Fruit fly (Drosophila melanogaster) whole organism, embryonic: ENCODE results near the gene Taf8.

Experiments
- B-H1 ChIP-seq: fragments of 200-800 bp; sonication (Bioruptor generic); IDR thresholded peaks from 3 replicates; pipeline ENCODE4 v1.3.6; 2022; ENCODE audit warnings: missing biosample characterization, missing genetic modification characterization
- Bdp1 ChIP-seq: fragments of 200-800 bp; sonication (Bioruptor generic); optimal IDR thresholded peaks from 3 replicates; lab custom pipeline; 2016; ENCODE audit warnings: missing biosample characterization, missing genetic modification characterization
- Blimp-1 ChIP-seq: fragments of 200-800 bp; sonication (Bioruptor generic); optimal IDR thresholded peaks from 3 replicates; lab custom pipeline; 2018; ENCODE audit warnings: missing biosample characterization, missing genetic modification characterization, mild to moderate bottlenecking, moderate library complexity, missing genetic modification reagents
- CG10321 ChIP-seq: fragments of 200-800 bp; sonication (Bioruptor generic); IDR thresholded peaks from 2 replicates; pipeline ENCODE4 v1.3.6; 2022; ENCODE audit warnings: missing biosample characterization, missing genetic modification characterization
- CG10366 ChIP-seq: fragments of 200-800 bp; sonication (Bioruptor generic); IDR thresholded peaks from 2 replicates; pipeline ENCODE4 v1.3.6; 2022; ENCODE audit warnings: missing biosample characterization, missing genetic modification characterization
- CG10462 ChIP-seq: fragments of 200-800 bp; sonication (Bioruptor generic); optimal IDR thresholded peaks from 2 replicates; lab custom pipeline; 2016; ENCODE audit warnings: missing biosample characterization, missing genetic modification characterization
- CG11560 ChIP-seq: fragments of 200-800 bp; sonication (Bioruptor generic); IDR thresholded peaks from 3 replicates; pipeline ENCODE4 v1.3.6; 2022; ENCODE audit warnings: missing biosample characterization, missing genetic modification characterization
- CG12071 ChIP-seq: fragments of 200-800 bp; sonication (Bioruptor generic); optimal IDR thresholded peaks from 3 replicates; lab custom pipeline; 2018; ENCODE audit warnings: missing biosample characterization, mild to moderate bottlenecking, missing genetic modification characterization
- CG12236 ChIP-seq: fragments of 200-800 bp; sonication (Bioruptor generic); optimal IDR thresholded peaks from 2 replicates; lab custom pipeline; 2016; ENCODE audit warnings: missing biosample characterization, missing genetic modification characterization
- CG12769 ChIP-seq: fragments of 200-800 bp; sonication (Bioruptor generic); optimal IDR thresholded peaks from 2 replicates; lab custom pipeline; 2019; ENCODE audit warnings: missing biosample characterization, mild to moderate bottlenecking, missing genetic modification characterization, moderate library complexity
- CG13424 ChIP-seq: fragments of 200-800 bp; sonication (Bioruptor generic); optimal IDR thresholded peaks from 2 replicates; lab custom pipeline; 2019; ENCODE audit warnings: missing biosample characterization, mild to moderate bottlenecking, missing genetic modification characterization, moderate library complexity
- CG17829 ChIP-seq: fragments of 200-800 bp; optimal IDR thresholded peaks from 2 replicates; lab custom pipeline; 2019; ENCODE audit warnings: missing biosample characterization, mild to moderate bottlenecking, missing genetic modification characterization, moderate library complexity
- CG1792 ChIP-seq: fragments of 200-800 bp; sonication (Bioruptor generic); optimal IDR thresholded peaks from 2 replicates; lab custom pipeline; 2016; ENCODE audit warnings: missing biosample characterization, missing genetic modification characterization
- CG2889 ChIP-seq: fragments of 200-800 bp; sonication (Bioruptor generic); IDR thresholded peaks from 3 replicates; pipeline ENCODE4 v1.3.6; 2022; ENCODE audit warnings: missing biosample characterization, missing genetic modification characterization
- CG31441 ChIP-seq: fragments of 200-800 bp; sonication (Bioruptor generic); IDR thresholded peaks from 2 replicates; pipeline ENCODE4 v1.3.6; 2022; ENCODE audit warnings: missing biosample characterization, missing genetic modification characterization
- CG34224 ChIP-seq: fragments of 200-800 bp; sonication (Bioruptor generic); IDR thresholded peaks from 3 replicates; pipeline ENCODE4 v1.3.6; 2022; ENCODE audit warnings: missing biosample characterization, missing genetic modification characterization; ENCODE audit not compliant: partially characterized antibody
- CG4820 ChIP-seq: fragments of 200-800 bp; sonication (Bioruptor generic); optimal IDR thresholded peaks from 3 replicates; lab custom pipeline; 2016; ENCODE audit warnings: missing biosample characterization, missing genetic modification characterization
- CG6654 ChIP-seq: fragments of 200-800 bp; sonication (Bioruptor generic); optimal IDR thresholded peaks from 2 replicates; lab custom pipeline; 2017; ENCODE audit warnings: missing biosample characterization, mild to moderate bottlenecking, missing genetic modification characterization
- CG6683 ChIP-seq: fragments of 200-800 bp; sonication (Bioruptor generic); optimal IDR thresholded peaks from 2 replicates; lab custom pipeline; 2017; ENCODE audit warnings: missing biosample characterization, mild to moderate bottlenecking, missing genetic modification characterization, missing genetic modification reagents
- CG9817 ChIP-seq: fragments of 200-800 bp; sonication (Bioruptor generic); optimal IDR thresholded peaks from 2 replicates; lab custom pipeline; 2018; ENCODE audit warnings: missing biosample characterization, mild to moderate bottlenecking, missing genetic modification characterization, moderate library complexity
- D ChIP-seq, 2 experiments: fragments of 200-800 bp in 1 of 2; fragments of >200 bp in 1 of 2; sonication (Bioruptor generic) in 1 of 2; optimal IDR thresholded peaks; 2 replicates in 1 of 2; 3 replicates in 1 of 2; lab custom pipeline; 2017; ENCODE audit warnings: mild to moderate bottlenecking in 1 of 2, missing biosample characterization in 1 of 2, missing genetic modification characterization in 1 of 2, missing genetic modification reagents in 1 of 2
- D19A ChIP-seq: fragments of 200-800 bp; optimal IDR thresholded peaks from 3 replicates; lab custom pipeline; 2019; ENCODE audit warnings: missing biosample characterization, mild to moderate bottlenecking, missing genetic modification characterization, moderate library complexity
- Dad ChIP-seq: fragments of 200-800 bp; sonication (Bioruptor generic); optimal IDR thresholded peaks from 3 replicates; lab custom pipeline; 2016; ENCODE audit warnings: missing biosample characterization, missing genetic modification characterization
- E2f1 ChIP-seq: fragments of 200-800 bp; sonication (Bioruptor generic); IDR thresholded peaks from 2 replicates; pipeline ENCODE4 v1.3.6; 2022; ENCODE audit warnings: missing biosample characterization, missing genetic modification characterization
- HHEX ChIP-seq: fragments of 200-800 bp; sonication (Bioruptor generic); optimal IDR thresholded peaks from 3 replicates; lab custom pipeline; 2017; ENCODE audit warnings: missing biosample characterization, mild to moderate bottlenecking, missing genetic modification characterization, missing genetic modification reagents
- Myb ChIP-seq: fragments of 200-800 bp; sonication (Bioruptor generic); optimal IDR thresholded peaks from 2 replicates; lab custom pipeline; 2016; ENCODE audit warnings: missing biosample characterization, missing genetic modification characterization
- Nf-YB ChIP-seq: fragments of 200-800 bp; sonication (Bioruptor generic); optimal IDR thresholded peaks from 3 replicates; lab custom pipeline; 2019; ENCODE audit warnings: missing biosample characterization, mild to moderate bottlenecking, missing genetic modification characterization, moderate library complexity
- Taf1 ChIP-seq: fragments of 200-800 bp; sonication (Bioruptor generic); IDR thresholded peaks from 2 replicates; pipeline ENCODE4 v1.3.6; 2022; ENCODE audit warnings: missing biosample characterization, missing genetic modification characterization
- abd-A ChIP-seq: fragments of 200-800 bp; sonication (Bioruptor generic); optimal IDR thresholded peaks from 3 replicates; lab custom pipeline; 2019; ENCODE audit warnings: missing biosample characterization, mild to moderate bottlenecking, missing genetic modification characterization, moderate library complexity
- amos ChIP-seq: fragments of 200-800 bp; sonication (Bioruptor generic); IDR thresholded peaks from 2 replicates; pipeline ENCODE4 v1.3.6; 2022; ENCODE audit warnings: missing biosample characterization, missing genetic modification characterization; ENCODE audit not compliant: partially characterized antibody
- aop ChIP-seq: fragments of 200-800 bp; sonication (Bioruptor generic); IDR thresholded peaks from 2 replicates; pipeline ENCODE4 v1.3.6; 2022; ENCODE audit warnings: missing biosample characterization, missing genetic modification characterization
- bab2 ChIP-seq: fragments of 200-800 bp; sonication (Bioruptor generic); optimal IDR thresholded peaks from 2 replicates; lab custom pipeline; 2016; ENCODE audit warnings: missing biosample characterization, missing genetic modification characterization
- bbx ChIP-seq: fragments of 200-800 bp; sonication (Bioruptor generic); IDR thresholded peaks from 2 replicates; pipeline ENCODE4 v1.3.6; 2022; ENCODE audit warnings: missing biosample characterization, missing genetic modification characterization; ENCODE audit not compliant: partially characterized antibody
- crc ChIP-seq: fragments of 200-800 bp; sonication (Bioruptor generic); optimal IDR thresholded peaks from 2 replicates; lab custom pipeline; 2016; ENCODE audit warnings: missing biosample characterization, missing genetic modification characterization
- da ChIP-seq: fragments of 200-800 bp; sonication (Bioruptor generic); optimal IDR thresholded peaks from 2 replicates; lab custom pipeline; 2016; ENCODE audit warnings: missing biosample characterization, missing genetic modification characterization
- dan ChIP-seq: fragments of 200-800 bp; sonication (Bioruptor generic); IDR thresholded peaks from 2 replicates; pipeline ENCODE4 v1.3.6; 2022; ENCODE audit warnings: missing biosample characterization, missing genetic modification characterization
- dati ChIP-seq: fragments of 200-800 bp; sonication (Bioruptor generic); IDR thresholded peaks from 2 replicates; pipeline ENCODE4 v1.3.6; 2022; ENCODE audit warnings: missing biosample characterization, missing genetic modification characterization
- dm ChIP-seq: fragments of 200-800 bp; sonication (Bioruptor generic); optimal IDR thresholded peaks from 3 replicates; lab custom pipeline; 2016; ENCODE audit warnings: missing biosample characterization, missing genetic modification characterization
- eyg ChIP-seq: fragments of 200-800 bp; sonication (Bioruptor generic); optimal IDR thresholded peaks from 3 replicates; lab custom pipeline; 2016; ENCODE audit warnings: missing biosample characterization, missing genetic modification characterization
- fd64A ChIP-seq: fragments of 200-800 bp; sonication (Bioruptor generic); optimal IDR thresholded peaks from 3 replicates; lab custom pipeline; 2018; ENCODE audit warnings: missing biosample characterization, mild to moderate bottlenecking, missing genetic modification characterization
- nerfin-2 ChIP-seq: fragments of 200-800 bp; sonication (Bioruptor generic); IDR thresholded peaks from 2 replicates; pipeline ENCODE4 v1.3.6; 2022; ENCODE audit warnings: missing biosample characterization, missing genetic modification characterization; ENCODE audit not compliant: partially characterized antibody
- pan ChIP-seq, 4 experiments: fragments of >200 bp in 3 of 4; fragments of 200-800 bp in 1 of 4; sonication (Bioruptor generic) in 1 of 4; optimal IDR thresholded peaks in 3 of 4; IDR thresholded peaks in 1 of 4; 2 replicates each; pipeline versions ENCODE4 v1.3.6 to Lab custom; 2017 to 2022; ENCODE audit warnings: missing biosample characterization in 2 of 4, missing genetic modification characterization in 2 of 4, mixed read lengths in 1 of 4
- ro ChIP-seq: fragments of 200-800 bp; sonication (Bioruptor generic); IDR thresholded peaks from 2 replicates; pipeline ENCODE4 v1.3.6; 2022; ENCODE audit warnings: missing biosample characterization, missing genetic modification characterization
- seq ChIP-seq: fragments of 200-800 bp; sonication (Bioruptor generic); IDR thresholded peaks from 2 replicates; pipeline ENCODE4 v1.3.6; 2022; ENCODE audit warnings: missing biosample characterization, missing genetic modification characterization
- tin ChIP-seq: fragments of 200-800 bp; sonication (Bioruptor generic); optimal IDR thresholded peaks from 3 replicates; lab custom pipeline; 2016; ENCODE audit warnings: missing biosample characterization, missing genetic modification characterization
- unc-4 ChIP-seq: fragments of 200-800 bp; sonication (Bioruptor generic); IDR thresholded peaks from 2 replicates; pipeline ENCODE4 v1.3.6; 2022; ENCODE audit warnings: missing biosample characterization, missing genetic modification characterization; ENCODE audit not compliant: partially characterized antibody
- vfl ChIP-seq: fragments of 200-800 bp; sonication (Bioruptor generic); optimal IDR thresholded peaks from 2 replicates; lab custom pipeline; 2016; ENCODE audit warnings: missing biosample characterization, missing genetic modification characterization
- vnd ChIP-seq: fragments of 200-800 bp; sonication (Bioruptor generic); IDR thresholded peaks from 3 replicates; pipeline ENCODE4 v1.3.6; 2022; ENCODE audit warnings: missing biosample characterization, missing genetic modification characterization; ENCODE audit not compliant: partially characterized antibody
- zfh1 ChIP-seq: fragments of 200-800 bp; sonication (Bioruptor generic); IDR thresholded peaks from 3 replicates; pipeline ENCODE4 v1.3.6; 2022; ENCODE audit warnings: missing biosample characterization, missing genetic modification characterization
- zfh2 ChIP-seq: fragments of 200-800 bp; sonication (Bioruptor generic); optimal IDR thresholded peaks from 2 replicates; lab custom pipeline; 2016; ENCODE audit warnings: missing biosample characterization, missing genetic modification characterization

Taf8 gene

DNA sequence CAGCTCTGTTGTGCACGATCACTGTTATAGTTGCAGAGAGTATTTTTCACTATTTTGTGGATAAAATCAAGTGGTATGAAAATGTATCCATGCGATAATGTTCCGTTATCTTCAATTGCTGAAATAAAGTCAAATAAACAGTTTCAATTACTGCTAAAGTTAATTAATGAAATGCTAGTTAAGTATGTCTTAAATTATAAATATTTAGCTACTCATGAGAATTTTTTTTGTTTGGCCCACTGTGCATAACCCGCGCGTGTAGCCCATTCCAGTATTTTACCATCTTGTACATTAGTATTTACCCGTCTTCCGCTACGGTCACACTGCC, 16.3 kb upstream of the Taf8 start, which contains the start of gene Ada3 (continued):
- TF ChIP-seq bab2 (GFP tag; lab: Kevin White, UChicago): peak; percentile 87
- TF ChIP-seq vnd: no peak
- peak; percentile 40; the same call in 1 of the 3 replicates for TF ChIP-seq B-H1
- TF ChIP-seq nerfin-2 (GFP tag; lab: Robert Waterston, UW): no peak
- peak; percentile 53 for TF ChIP-seq Dad (GFP tag; lab: Kevin White, UChicago)
- peak; percentile 39 for TF ChIP-seq CG6683 (GFP tag; lab: Kevin White, UChicago)
- peak; percentile 45 for TF ChIP-seq Myb (GFP tag; lab: Kevin White, UChicago)
- TF ChIP-seq amos (GFP tag; lab: Robert Waterston, UW): peak; percentile 22; the same call in 1 of the 2 replicates
- TF ChIP-seq D19A (tag; lab: Kevin White, UChicago): peak; percentile 38
- TF ChIP-seq CG12071 (GFP tag; lab: Kevin White, UChicago): peak; percentile 29
- TF ChIP-seq CG9817 (tag; lab: Kevin White, UChicago): peak; percentile 77
- peak; percentile 55 for TF ChIP-seq Blimp-1 (GFP tag; lab: Kevin White, UChicago)
- TF ChIP-seq abd-A (tag; lab: Kevin White, UChicago): no peak
- peak; percentile 47; the same call in 1 of the 2 replicates for TF ChIP-seq E2f1 (GFP tag; lab: Robert Waterston, UW)
- peak; percentile 66; the same call in 2 of the 3 replicates for TF ChIP-seq zfh1
- TF ChIP-seq dan (GFP tag; lab: Robert Waterston, UW): no peak
- peak; percentile 75 for TF ChIP-seq zfh2
- peak; percentile 65 for TF ChIP-seq vfl
- peak; percentile 43; the same call in 1 of the 3 replicates for TF ChIP-seq CG2889 (GFP tag; lab: Robert Waterston, UW)
- peak; percentile 80 for TF ChIP-seq CG12769 (tag; lab: Kevin White, UChicago)
- TF ChIP-seq CG4820 (GFP tag; lab: Kevin White, UChicago): peak; percentile 68
- TF ChIP-seq unc-4 (GFP tag; lab: Robert Waterston, UW): no peak
- no peak for TF ChIP-seq seq (GFP tag; lab: Robert Waterston, UW)
- no peak for TF ChIP-seq CG10321
- peak; percentile 65 for TF ChIP-seq CG17829 (tag; lab: Kevin White, UChicago)
- peak; percentile 67 for TF ChIP-seq CG31441 (GFP tag; lab: Robert Waterston, UW)
- TF ChIP-seq eyg (GFP tag; lab: Kevin White, UChicago): peak; percentile 63
- peak; percentile 6 for TF ChIP-seq da (GFP tag; lab: Kevin White, UChicago)
- peak; percentile 78 for TF ChIP-seq tin
- no peak for TF ChIP-seq dati (GFP tag; lab: Robert Waterston, UW)
- TF ChIP-seq Nf-YB (GFP tag; lab: Kevin White, UChicago): peak; percentile 16
- peak; percentile 35 for TF ChIP-seq CG12236
- TF ChIP-seq crc (GFP tag; lab: Kevin White, UChicago): peak; percentile 61
- no peak for TF ChIP-seq fd64A
- TF ChIP-seq CG11560 (tag; lab: Robert Waterston, UW): no peak
- TF ChIP-seq Taf1 (GFP tag; lab: Robert Waterston, UW): peak; percentile 60
- no peak for TF ChIP-seq aop
- no peak for TF ChIP-seq pan (optimal IDR thresholded peaks at IDR 0.05; lab: Kevin White, UChicago)
- TF ChIP-seq pan (GFP tag; optimal IDR thresholded peaks at IDR 0.05 in 1 of 2, IDR thresholded peaks at IDR 0.05 in 1 of 2): peak in 1 of 2 experiments; percentile 82
- no peak for TF ChIP-seq D (optimal IDR thresholded peaks at IDR 0.05; lab: Kevin White, UChicago)
- TF ChIP-seq D (GFP tag; optimal IDR thresholded peaks at IDR 0.05; lab: Kevin White, UChicago): peak; percentile 45
- TF ChIP-seq bbx (GFP tag; lab: Robert Waterston, UW): no peak
- TF ChIP-seq CG13424 (tag; lab: Kevin White, UChicago): peak; percentile 84
- TF ChIP-seq Bdp1: peak; percentile 58
- TF ChIP-seq CG10366 (GFP tag; lab: Robert Waterston, UW): peak; percentile 20; the same call in 1 of the 2 replicates
- no peak for TF ChIP-seq ro (GFP tag; lab: Robert Waterston, UW)
- peak; percentile 63 for TF ChIP-seq HHEX (GFP tag; lab: Kevin White, UChicago)
- no peak for TF ChIP-seq CG34224
- peak; percentile 75 for TF ChIP-seq dm (GFP tag; lab: Kevin White, UChicago)
- peak; percentile 51 for TF ChIP-seq CG10462 (GFP tag; lab: Kevin White, UChicago)
- peak; percentile 61 for TF ChIP-seq CG1792 (GFP tag; lab: Kevin White, UChicago)
- TF ChIP-seq CG6654: no peak
